Fruit fly (Drosophila melanogaster) whole organism, embryonic: Measurements from ENCODE around the gene CG31882.

Experiments used
- Asciz ChIP-seq: fragments of 200-800 bp; sonication (Bioruptor generic); optimal IDR thresholded peaks from 2 replicates; lab custom pipeline; 2017; ENCODE audit warnings: missing biosample characterization, mild to moderate bottlenecking, missing genetic modification characterization, missing genetic modification reagents
- CG10959 ChIP-seq: fragments of 200-800 bp; sonication (Bioruptor generic); IDR thresholded peaks from 2 replicates; pipeline ENCODE4 v1.3.6; 2022; ENCODE audit warnings: missing biosample characterization, missing genetic modification characterization
- CG10979 ChIP-seq: fragments of 200-800 bp; sonication (Bioruptor generic); optimal IDR thresholded peaks from 2 replicates; lab custom pipeline; 2018; ENCODE audit warnings: missing biosample characterization, mild to moderate bottlenecking, missing genetic modification characterization, moderate library complexity
- CG11504 ChIP-seq: fragments of 200-800 bp; sonication (Bioruptor generic); optimal IDR thresholded peaks from 3 replicates; lab custom pipeline; 2019; ENCODE audit warnings: missing biosample characterization, mild to moderate bottlenecking, missing genetic modification characterization, moderate library complexity
- CG11695 ChIP-seq: fragments of 200-800 bp; sonication (Bioruptor generic); IDR thresholded peaks from 3 replicates; pipeline ENCODE4 v1.3.6; 2022; ENCODE audit warnings: missing biosample characterization, missing genetic modification characterization
- CG1233 ChIP-seq: fragments of 200-800 bp; sonication (Bioruptor generic); optimal IDR thresholded peaks from 4 replicates; lab custom pipeline; 2018; ENCODE audit warnings: missing biosample characterization, mild to moderate bottlenecking, missing genetic modification characterization
- CG12769 ChIP-seq: fragments of 200-800 bp; sonication (Bioruptor generic); optimal IDR thresholded peaks from 2 replicates; lab custom pipeline; 2019; ENCODE audit warnings: missing biosample characterization, mild to moderate bottlenecking, missing genetic modification characterization, moderate library complexity
- CG13296 ChIP-seq: fragments of 200-800 bp; sonication (Bioruptor generic); optimal IDR thresholded peaks from 3 replicates; lab custom pipeline; 2018; ENCODE audit warnings: missing biosample characterization, mild to moderate bottlenecking, missing genetic modification characterization
- CG14710 ChIP-seq: fragments of 200-800 bp; sonication (Bioruptor generic); optimal IDR thresholded peaks from 3 replicates; lab custom pipeline; 2019; ENCODE audit warnings: missing biosample characterization, mild to moderate bottlenecking, missing genetic modification characterization, moderate library complexity
- CG15269 ChIP-seq: fragments of 200-800 bp; sonication (Bioruptor generic); optimal IDR thresholded peaks from 2 replicates; lab custom pipeline; 2018; ENCODE audit warnings: missing biosample characterization, mild to moderate bottlenecking, missing genetic modification characterization, moderate library complexity
- CG15601 ChIP-seq: fragments of 200-800 bp; sonication (Bioruptor generic); optimal IDR thresholded peaks from 3 replicates; lab custom pipeline; 2019; ENCODE audit warnings: missing biosample characterization, mild to moderate bottlenecking, missing genetic modification characterization, moderate library complexity
- CG1603 ChIP-seq: fragments of 200-800 bp; sonication (Bioruptor generic); optimal IDR thresholded peaks from 2 replicates; lab custom pipeline; 2019; ENCODE audit warnings: missing biosample characterization, mild to moderate bottlenecking, missing genetic modification characterization, moderate library complexity
- CG18599 ChIP-seq: fragments of 200-800 bp; sonication (Bioruptor generic); optimal IDR thresholded peaks from 3 replicates; lab custom pipeline; 2017; ENCODE audit warnings: missing biosample characterization, missing genetic modification characterization, mild to moderate bottlenecking, moderate library complexity, missing genetic modification reagents
- CG2199 ChIP-seq: fragments of 200-800 bp; sonication (Bioruptor generic); IDR thresholded peaks from 3 replicates; pipeline ENCODE4 v1.3.6; 2022; ENCODE audit warnings: missing biosample characterization, missing genetic modification characterization
- CG2678 ChIP-seq: fragments of 200-800 bp; sonication (Bioruptor generic); optimal IDR thresholded peaks from 3 replicates; lab custom pipeline; 2019; ENCODE audit warnings: missing biosample characterization, mild to moderate bottlenecking, missing genetic modification characterization, moderate library complexity
- CG32532 ChIP-seq: fragments of 200-800 bp; sonication (Bioruptor generic); IDR thresholded peaks from 2 replicates; pipeline ENCODE4 v1.3.6; 2022; ENCODE audit warnings: missing biosample characterization, missing genetic modification characterization
- CG3847 ChIP-seq: fragments of 200-800 bp; sonication (Bioruptor generic); IDR thresholded peaks from 2 replicates; pipeline ENCODE4 v1.3.6; 2022; ENCODE audit warnings: missing biosample characterization, missing genetic modification characterization
- CG6254 ChIP-seq: fragments of 200-800 bp; sonication (Bioruptor generic); optimal IDR thresholded peaks from 3 replicates; lab custom pipeline; 2017; ENCODE audit warnings: mild to moderate bottlenecking, missing biosample characterization, missing genetic modification reagents, missing genetic modification characterization
- CG6854 ChIP-seq: fragments of 200-800 bp; sonication (Bioruptor generic); optimal IDR thresholded peaks from 3 replicates; lab custom pipeline; 2017; ENCODE audit warnings: missing biosample characterization, mild to moderate bottlenecking, missing genetic modification characterization
- CG8290 ChIP-seq, 3 experiments: fragments of 200-800 bp; sonication (Bioruptor generic); optimal IDR thresholded peaks; 2 replicates each; lab custom pipeline; 2016 to 2019; ENCODE audit warnings: missing biosample characterization in 3 of 3, missing genetic modification characterization in 3 of 3, mild to moderate bottlenecking in 2 of 3, moderate library complexity in 1 of 3
- Dbx ChIP-seq: fragments of 200-800 bp; sonication (Bioruptor generic); IDR thresholded peaks from 3 replicates; pipeline ENCODE4 v1.3.6; 2022; ENCODE audit warnings: missing biosample characterization, missing genetic modification characterization
- E2f1 ChIP-seq: fragments of 200-800 bp; sonication (Bioruptor generic); IDR thresholded peaks from 2 replicates; pipeline ENCODE4 v1.3.6; 2022; ENCODE audit warnings: missing biosample characterization, missing genetic modification characterization
- Fer3 ChIP-seq: fragments of 200-800 bp; sonication (Bioruptor generic); optimal IDR thresholded peaks from 2 replicates; lab custom pipeline; 2018; ENCODE audit warnings: missing biosample characterization, mild to moderate bottlenecking, missing genetic modification characterization, moderate library complexity
- Gug ChIP-seq: fragments of 200-800 bp; sonication (Bioruptor generic); IDR thresholded peaks from 4 replicates; pipeline ENCODE4 v1.3.6; 2022; ENCODE audit warnings: missing biosample characterization, missing genetic modification characterization
- Hmr ChIP-seq: fragments of 200-800 bp; sonication (Bioruptor generic); optimal IDR thresholded peaks from 3 replicates; lab custom pipeline; 2017; ENCODE audit warnings: mild to moderate bottlenecking, missing biosample characterization, missing genetic modification reagents, missing genetic modification characterization
- Jarid2 ChIP-seq: fragments of 200-800 bp; sonication (Bioruptor generic); optimal IDR thresholded peaks from 3 replicates; lab custom pipeline; 2017; ENCODE audit warnings: mild to moderate bottlenecking, missing biosample characterization, missing genetic modification reagents, missing genetic modification characterization
- Pdp1 ChIP-seq, 2 experiments: fragments of 200-800 bp; sonication (Bioruptor generic); optimal IDR thresholded peaks; 3 replicates each; lab custom pipeline; 2016; ENCODE audit warnings: missing biosample characterization in 2 of 2, missing genetic modification characterization in 2 of 2, mild to moderate bottlenecking in 1 of 2, moderate library complexity in 1 of 2
- Rfx ChIP-seq: fragments of 200-800 bp; sonication (Bioruptor generic); IDR thresholded peaks from 2 replicates; pipeline ENCODE4 v1.3.6; 2022; ENCODE audit warnings: missing biosample characterization, missing genetic modification characterization
- Rx ChIP-seq: fragments of 200-800 bp; sonication (Bioruptor generic); IDR thresholded peaks from 2 replicates; pipeline ENCODE4 v1.3.6; 2022; ENCODE audit warnings: missing biosample characterization, missing genetic modification characterization
- Ssrp ChIP-seq: fragments of 200-800 bp; sonication (Bioruptor generic); optimal IDR thresholded peaks from 2 replicates; lab custom pipeline; 2018; ENCODE audit warnings: missing biosample characterization, mild to moderate bottlenecking, missing genetic modification characterization, moderate library complexity
- Xrp1 ChIP-seq: fragments of 200-800 bp; sonication (Bioruptor generic); IDR thresholded peaks from 2 replicates; pipeline ENCODE4 v1.3.6; 2022; ENCODE audit warnings: missing biosample characterization, missing genetic modification characterization
- ara ChIP-seq: fragments of 200-800 bp; sonication (Bioruptor generic); IDR thresholded peaks from 2 replicates; pipeline ENCODE4 v1.3.6; 2022; ENCODE audit warnings: missing biosample characterization, missing genetic modification characterization
- az2 ChIP-seq: fragments of 200-800 bp; sonication (Bioruptor generic); optimal IDR thresholded peaks from 3 replicates; lab custom pipeline; 2016; ENCODE audit warnings: missing biosample characterization, missing genetic modification characterization
- ci ChIP-seq: fragments of 200-800 bp; sonication (Bioruptor generic); IDR thresholded peaks from 3 replicates; pipeline ENCODE4 v1.3.6; 2022; ENCODE audit warnings: missing biosample characterization, missing genetic modification characterization
- dmrt99B ChIP-seq: fragments of 200-800 bp; sonication (Bioruptor generic); optimal IDR thresholded peaks from 2 replicates; lab custom pipeline; 2018; ENCODE audit warnings: missing biosample characterization, mild to moderate bottlenecking, missing genetic modification characterization, moderate library complexity
- eve ChIP-seq, 2 experiments: fragments of >200 bp; optimal IDR thresholded peaks; 2 replicates each; lab custom pipeline; 2017; ENCODE audit warnings: missing biosample characterization in 2 of 2, missing genetic modification characterization in 2 of 2
- fd3F ChIP-seq: fragments of 200-800 bp; sonication (Bioruptor generic); optimal IDR thresholded peaks from 2 replicates; lab custom pipeline; 2018; ENCODE audit warnings: missing biosample characterization, mild to moderate bottlenecking, missing genetic modification characterization, moderate library complexity
- fd64A ChIP-seq: fragments of 200-800 bp; sonication (Bioruptor generic); optimal IDR thresholded peaks from 3 replicates; lab custom pipeline; 2018; ENCODE audit warnings: missing biosample characterization, mild to moderate bottlenecking, missing genetic modification characterization
- gcm2 ChIP-seq: fragments of 200-800 bp; sonication (Bioruptor generic); optimal IDR thresholded peaks from 2 replicates; lab custom pipeline; 2016; ENCODE audit warnings: missing biosample characterization, missing genetic modification characterization
- gem ChIP-seq: fragments of 200-800 bp; sonication (Bioruptor generic); optimal IDR thresholded peaks from 2 replicates; lab custom pipeline; 2019; ENCODE audit warnings: missing biosample characterization, mild to moderate bottlenecking, missing genetic modification characterization, moderate library complexity
- grau ChIP-seq: fragments of 200-800 bp; optimal IDR thresholded peaks from 3 replicates; lab custom pipeline; 2019; ENCODE audit warnings: missing biosample characterization, mild to moderate bottlenecking, missing genetic modification characterization, moderate library complexity
- gro ChIP-seq: fragments of 200-800 bp; sonication (Bioruptor generic); optimal IDR thresholded peaks from 2 replicates; lab custom pipeline; 2016; ENCODE audit warnings: missing biosample characterization, missing genetic modification characterization
- kni ChIP-seq: fragments of 200-800 bp; sonication (Bioruptor generic); optimal IDR thresholded peaks from 3 replicates; lab custom pipeline; 2017; ENCODE audit warnings: mild to moderate bottlenecking, missing biosample characterization, missing genetic modification reagents, missing genetic modification characterization
- lab ChIP-seq: fragments of 200-800 bp; sonication (Bioruptor generic); optimal IDR thresholded peaks from 3 replicates; lab custom pipeline; 2017; ENCODE audit warnings: missing biosample characterization, missing genetic modification characterization, mild to moderate bottlenecking, moderate library complexity, missing genetic modification reagents
- lola ChIP-seq, 3 experiments: fragments of >200 bp in 2 of 3; fragments of 200-800 bp in 1 of 3; sonication (Bioruptor generic) in 1 of 3; optimal IDR thresholded peaks; 2 replicates each; lab custom pipeline; 2017 to 2019; ENCODE audit warnings: missing biosample characterization in 3 of 3, missing genetic modification characterization in 3 of 3, mild to moderate bottlenecking in 1 of 3, moderate library complexity in 1 of 3
- nmo ChIP-seq: fragments of 200-800 bp; sonication (Bioruptor generic); optimal IDR thresholded peaks from 2 replicates; lab custom pipeline; 2018; ENCODE audit warnings: missing biosample characterization, mild to moderate bottlenecking, missing genetic modification characterization, moderate library complexity
- row ChIP-seq: fragments of 200-800 bp; sonication (Bioruptor generic); IDR thresholded peaks from 3 replicates; pipeline ENCODE4 v1.3.6; 2022; ENCODE audit warnings: missing biosample characterization, missing genetic modification characterization
- sens-2 ChIP-seq: fragments of 200-800 bp; sonication (Bioruptor generic); IDR thresholded peaks from 2 replicates; pipeline ENCODE4 v1.3.6; 2022; ENCODE audit warnings: missing biosample characterization, missing genetic modification characterization
- sug ChIP-seq: fragments of 200-800 bp; optimal IDR thresholded peaks from 2 replicates; lab custom pipeline; 2019; ENCODE audit warnings: missing biosample characterization, mild to moderate bottlenecking, missing genetic modification characterization, moderate library complexity

Gene CG31882

dm6 chr2L:9613922-9614321 lies 11.2 kb downstream of the CG31882 start (continued):
- no peak for TF ChIP-seq eve (GFP tag; optimal IDR thresholded peaks at IDR 0.05; lab: Kevin White, UChicago)
- peak; percentile 35; the same call in 1 of the 2 replicates for TF ChIP-seq ara (GFP tag; lab: Robert Waterston, UW)
- peak; percentile 4 for TF ChIP-seq dmrt99B (tag; lab: Kevin White, UChicago)
- TF ChIP-seq CG11504 (tag; lab: Kevin White, UChicago) = peak; percentile 38
- TF ChIP-seq Dbx (GFP tag; lab: Robert Waterston, UW) = peak; percentile 23; the same call in 1 of the 3 replicates
- TF ChIP-seq CG8290 (GFP tag; optimal IDR thresholded peaks at IDR 0.05; lab: Kevin White, UChicago) = no peak
- TF ChIP-seq CG8290 (tag; optimal IDR thresholded peaks at IDR 0.05; lab: Kevin White, UChicago) = peak in 1 of 2 experiments; percentile 34
- TF ChIP-seq CG15269 = peak; percentile 30
- TF ChIP-seq row (GFP tag; lab: Robert Waterston, UW) = peak; percentile 61
- TF ChIP-seq CG14710 = peak; percentile 25
- peak; percentile 39 for TF ChIP-seq Fer3 (tag; lab: Kevin White, UChicago)
- peak; percentile 3 for TF ChIP-seq CG13296 (GFP tag; lab: Kevin White, UChicago)
- TF ChIP-seq Ssrp (tag; lab: Kevin White, UChicago) = peak; percentile 41
- TF ChIP-seq CG2678 (tag; lab: Kevin White, UChicago) = peak; percentile 47
- TF ChIP-seq CG11695 (GFP tag; lab: Robert Waterston, UW) = peak; percentile 98
- peak; percentile 24 for TF ChIP-seq grau (tag; lab: Kevin White, UChicago)
- TF ChIP-seq CG10979 (tag; lab: Kevin White, UChicago) = peak; percentile 33
- TF ChIP-seq lola (GFP tag; optimal IDR thresholded peaks at IDR 0.05; lab: Kevin White, UChicago) = peak in 1 of 3 experiments; percentile 20
- TF ChIP-seq CG3847 = peak; percentile 33; the same call in 1 of the 2 replicates
- peak; percentile 6 for TF ChIP-seq CG6854 (GFP tag; lab: Kevin White, UChicago)
- no peak for TF ChIP-seq Rx (GFP tag; lab: Robert Waterston, UW)
- TF ChIP-seq fd3F (GFP tag; lab: Kevin White, UChicago) = no peak
- TF ChIP-seq CG32532 (GFP tag; lab: Robert Waterston, UW) = peak; percentile 12; the same call in 1 of the 2 replicates
- peak; percentile 75; the same call in 1 of the 3 replicates for TF ChIP-seq CG2199 (GFP tag; lab: Robert Waterston, UW)
- peak; percentile 34; the same call in 1 of the 3 replicates for TF ChIP-seq ci (GFP tag; lab: Robert Waterston, UW)
- no peak for TF ChIP-seq nmo (GFP tag; lab: Kevin White, UChicago)
- TF ChIP-seq Rfx (GFP tag; lab: Robert Waterston, UW) = peak; percentile 58
- TF ChIP-seq CG1603 (tag; lab: Kevin White, UChicago) = peak; percentile 32
- peak; percentile 23 for TF ChIP-seq az2 (GFP tag; lab: Kevin White, UChicago)
- TF ChIP-seq fd64A (GFP tag; lab: Kevin White, UChicago) = peak; percentile 9
- 0 out of 2 replicates have a peak, but pooled peaks have one; percentile 19 for TF ChIP-seq E2f1
- peak; percentile 62 for TF ChIP-seq Asciz
- peak; percentile 17 for TF ChIP-seq CG15601 (tag; lab: Kevin White, UChicago)
- TF ChIP-seq CG6254 = peak; percentile 99
- TF ChIP-seq Xrp1 (GFP tag; lab: Robert Waterston, UW) = peak; percentile 47
- peak in 1 of 2 experiments; percentile 58 for TF ChIP-seq Pdp1 (GFP tag; optimal IDR thresholded peaks at IDR 0.05; lab: Kevin White, UChicago)
- peak; percentile 48 for TF ChIP-seq lab (GFP tag; lab: Kevin White, UChicago)
- peak; percentile 41 for TF ChIP-seq CG1233 (GFP tag; lab: Kevin White, UChicago)
- no peak for TF ChIP-seq gro (GFP tag; lab: Kevin White, UChicago)
- peak; percentile 18; the same call in 1 of the 4 replicates for TF ChIP-seq Gug (GFP tag; lab: Robert Waterston, UW)
- peak; percentile 21 for TF ChIP-seq kni (GFP tag; lab: Kevin White, UChicago)
- TF ChIP-seq gem (tag; lab: Kevin White, UChicago) = peak; percentile 65
- no peak for TF ChIP-seq CG10959 (GFP tag; lab: Robert Waterston, UW)
- peak; percentile 14 for TF ChIP-seq sug (tag; lab: Kevin White, UChicago)
- TF ChIP-seq CG12769 (tag; lab: Kevin White, UChicago) = peak; percentile 56
- peak; percentile 33 for TF ChIP-seq CG18599
- peak; percentile 20 for TF ChIP-seq Hmr (GFP tag; lab: Kevin White, UChicago)
- no peak for TF ChIP-seq sens-2 (GFP tag; lab: Robert Waterston, UW)
- TF ChIP-seq Jarid2 (GFP tag; lab: Kevin White, UChicago) = no peak
- TF ChIP-seq gcm2 (GFP tag; lab: Kevin White, UChicago) = no peak
